Fruit fly (Drosophila melanogaster) whole organism, embryonic: ENCODE data around the gene armi.

Source experiments
- Adf1 ChIP-seq: fragments of 200-800 bp; sonication (Bioruptor generic); IDR thresholded peaks from 2 replicates; pipeline ENCODE4 v1.3.6; 2022; ENCODE audit warnings: missing biosample characterization, missing genetic modification characterization
- Atf3 ChIP-seq: fragments of 200-800 bp; sonication (Bioruptor generic); optimal IDR thresholded peaks from 3 replicates; lab custom pipeline; 2016; ENCODE audit warnings: missing biosample characterization, missing genetic modification characterization
- CG10431 ChIP-seq: fragments of 200-800 bp; sonication (Bioruptor generic); optimal IDR thresholded peaks from 3 replicates; lab custom pipeline; 2018; ENCODE audit warnings: missing biosample characterization, mild to moderate bottlenecking, missing genetic modification characterization
- CG10462 ChIP-seq: fragments of 200-800 bp; sonication (Bioruptor generic); optimal IDR thresholded peaks from 2 replicates; lab custom pipeline; 2016; ENCODE audit warnings: missing biosample characterization, missing genetic modification characterization
- CG10979 ChIP-seq: fragments of 200-800 bp; sonication (Bioruptor generic); optimal IDR thresholded peaks from 2 replicates; lab custom pipeline; 2018; ENCODE audit warnings: missing biosample characterization, mild to moderate bottlenecking, missing genetic modification characterization, moderate library complexity
- CG11398 ChIP-seq: fragments of 200-800 bp; sonication (Bioruptor generic); optimal IDR thresholded peaks from 2 replicates; lab custom pipeline; 2016; ENCODE audit warnings: missing biosample characterization, missing genetic modification characterization
- CG11456 ChIP-seq: fragments of 200-800 bp; sonication (Bioruptor generic); IDR thresholded peaks from 3 replicates; pipeline ENCODE4 v1.3.6; 2022; ENCODE audit warnings: missing biosample characterization, missing genetic modification characterization
- CG13894 ChIP-seq: fragments of 200-800 bp; sonication (Bioruptor generic); optimal IDR thresholded peaks from 3 replicates; lab custom pipeline; 2018; ENCODE audit warnings: missing biosample characterization, mild to moderate bottlenecking, missing genetic modification characterization, moderate library complexity
- CG14014 ChIP-seq: fragments of 200-800 bp; sonication (Bioruptor generic); IDR thresholded peaks from 2 replicates; pipeline ENCODE4 v1.3.6; 2022; ENCODE audit warnings: missing biosample characterization, missing genetic modification characterization
- CG17802 ChIP-seq: fragments of 200-800 bp; sonication (Bioruptor generic); optimal IDR thresholded peaks from 2 replicates; lab custom pipeline; 2018; ENCODE audit warnings: missing biosample characterization, mild to moderate bottlenecking, missing genetic modification characterization, moderate library complexity
- CG2129 ChIP-seq: fragments of 200-800 bp; sonication (Bioruptor generic); IDR thresholded peaks from 2 replicates; pipeline ENCODE4 v1.3.6; 2022; ENCODE audit warnings: missing biosample characterization, missing genetic modification characterization; ENCODE audit not compliant: partially characterized antibody
- CG3163 ChIP-seq: fragments of 200-800 bp; sonication (Bioruptor generic); optimal IDR thresholded peaks from 3 replicates; lab custom pipeline; 2016; ENCODE audit warnings: missing biosample characterization, missing genetic modification characterization
- CG33213 ChIP-seq: fragments of 200-800 bp; sonication (Bioruptor generic); optimal IDR thresholded peaks from 3 replicates; lab custom pipeline; 2016; ENCODE audit warnings: missing biosample characterization, missing genetic modification characterization
- CG5953 ChIP-seq: fragments of 200-800 bp; sonication (Bioruptor generic); IDR thresholded peaks from 2 replicates; pipeline ENCODE4 v1.3.6; 2022; ENCODE audit warnings: missing biosample characterization, missing genetic modification characterization
- CG7556 ChIP-seq: fragments of 200-800 bp; sonication (Bioruptor generic); optimal IDR thresholded peaks from 2 replicates; lab custom pipeline; 2017; ENCODE audit warnings: missing biosample characterization, mild to moderate bottlenecking, missing genetic modification characterization
- CG8765 ChIP-seq: fragments of 200-800 bp; sonication (Bioruptor generic); IDR thresholded peaks from 2 replicates; pipeline ENCODE4 v1.3.6; 2022; ENCODE audit warnings: missing biosample characterization, missing genetic modification characterization
- CG9215 ChIP-seq: fragments of 200-800 bp; sonication (Bioruptor generic); IDR thresholded peaks from 2 replicates; pipeline ENCODE4 v1.3.6; 2022; ENCODE audit warnings: missing biosample characterization, missing genetic modification characterization
- CG9876 ChIP-seq: fragments of 200-800 bp; sonication (Bioruptor generic); optimal IDR thresholded peaks from 2 replicates; lab custom pipeline; 2016; ENCODE audit warnings: missing biosample characterization, missing genetic modification characterization
- Deaf1 ChIP-seq: fragments of 200-800 bp; optimal IDR thresholded peaks from 3 replicates; lab custom pipeline; 2019; ENCODE audit warnings: missing biosample characterization, mild to moderate bottlenecking, missing genetic modification characterization, moderate library complexity
- Ets97D ChIP-seq: fragments of 200-800 bp; sonication (Bioruptor generic); optimal IDR thresholded peaks from 3 replicates; lab custom pipeline; 2016; ENCODE audit warnings: missing biosample characterization, missing genetic modification characterization
- HLH3B ChIP-seq: fragments of 200-800 bp; sonication (Bioruptor generic); IDR thresholded peaks from 2 replicates; pipeline ENCODE4 v1.3.6; 2022; ENCODE audit warnings: missing biosample characterization, missing genetic modification characterization
- HmgZ ChIP-seq: fragments of 200-800 bp; sonication (Bioruptor generic); optimal IDR thresholded peaks from 2 replicates; lab custom pipeline; 2018; ENCODE audit warnings: missing biosample characterization, mild to moderate bottlenecking, missing genetic modification characterization
- Hmx ChIP-seq: fragments of 200-800 bp; sonication (Bioruptor generic); optimal IDR thresholded peaks from 2 replicates; lab custom pipeline; 2016; ENCODE audit warnings: missing biosample characterization, missing genetic modification characterization
- Hr3 ChIP-seq: fragments of 200-800 bp; sonication (Bioruptor generic); optimal IDR thresholded peaks from 3 replicates; lab custom pipeline; 2016; ENCODE audit warnings: missing biosample characterization, missing genetic modification characterization
- Nf-YB ChIP-seq: fragments of 200-800 bp; sonication (Bioruptor generic); optimal IDR thresholded peaks from 3 replicates; lab custom pipeline; 2019; ENCODE audit warnings: missing biosample characterization, mild to moderate bottlenecking, missing genetic modification characterization, moderate library complexity
- Rfx ChIP-seq: fragments of 200-800 bp; sonication (Bioruptor generic); IDR thresholded peaks from 2 replicates; pipeline ENCODE4 v1.3.6; 2022; ENCODE audit warnings: missing biosample characterization, missing genetic modification characterization
- Sox102F ChIP-seq: fragments of 200-800 bp; sonication (Bioruptor generic); optimal IDR thresholded peaks from 2 replicates; lab custom pipeline; 2018; ENCODE audit warnings: missing biosample characterization, mild to moderate bottlenecking, missing genetic modification characterization, moderate library complexity
- Xbp1 ChIP-seq: fragments of 200-800 bp; sonication (Bioruptor generic); optimal IDR thresholded peaks from 3 replicates; lab custom pipeline; 2016; ENCODE audit warnings: missing biosample characterization, mild to moderate bottlenecking, missing genetic modification characterization
- abd-A ChIP-seq: fragments of 200-800 bp; sonication (Bioruptor generic); optimal IDR thresholded peaks from 3 replicates; lab custom pipeline; 2019; ENCODE audit warnings: missing biosample characterization, mild to moderate bottlenecking, missing genetic modification characterization, moderate library complexity
- aop ChIP-seq: fragments of 200-800 bp; sonication (Bioruptor generic); IDR thresholded peaks from 2 replicates; pipeline ENCODE4 v1.3.6; 2022; ENCODE audit warnings: missing biosample characterization, missing genetic modification characterization
- ash1 ChIP-seq: fragments of 200-800 bp; sonication (Bioruptor generic); optimal IDR thresholded peaks from 2 replicates; lab custom pipeline; 2018; ENCODE audit warnings: missing biosample characterization, mild to moderate bottlenecking, missing genetic modification characterization
- cg ChIP-seq: fragments of 200-800 bp; sonication (Bioruptor generic); optimal IDR thresholded peaks from 3 replicates; lab custom pipeline; 2019; ENCODE audit warnings: missing biosample characterization, mild to moderate bottlenecking, missing genetic modification characterization, moderate library complexity
- chinmo ChIP-seq: fragments of 200-800 bp; sonication (Bioruptor generic); IDR thresholded peaks from 4 replicates; pipeline ENCODE4 v1.3.6; 2022; ENCODE audit warnings: missing biosample characterization, missing genetic modification characterization; ENCODE audit not compliant: partially characterized antibody
- chm ChIP-seq: fragments of 200-800 bp; sonication (Bioruptor generic); IDR thresholded peaks from 2 replicates; pipeline ENCODE4 v1.3.6; 2022; ENCODE audit warnings: missing biosample characterization, missing genetic modification characterization
- dm ChIP-seq: fragments of 200-800 bp; sonication (Bioruptor generic); optimal IDR thresholded peaks from 3 replicates; lab custom pipeline; 2016; ENCODE audit warnings: missing biosample characterization, missing genetic modification characterization
- eve ChIP-seq, 2 experiments: fragments of >200 bp; optimal IDR thresholded peaks; 2 replicates each; lab custom pipeline; 2017; ENCODE audit warnings: missing biosample characterization in 2 of 2, missing genetic modification characterization in 2 of 2
- fru ChIP-seq: fragments of >200 bp; optimal IDR thresholded peaks from 2 replicates; lab custom pipeline; 2017
- gcm2 ChIP-seq: fragments of 200-800 bp; sonication (Bioruptor generic); optimal IDR thresholded peaks from 2 replicates; lab custom pipeline; 2016; ENCODE audit warnings: missing biosample characterization, missing genetic modification characterization
- grau ChIP-seq: fragments of 200-800 bp; optimal IDR thresholded peaks from 3 replicates; lab custom pipeline; 2019; ENCODE audit warnings: missing biosample characterization, mild to moderate bottlenecking, missing genetic modification characterization, moderate library complexity
- hbn ChIP-seq: fragments of 200-800 bp; sonication (Bioruptor generic); IDR thresholded peaks from 2 replicates; pipeline ENCODE4 v1.3.6; 2022; ENCODE audit warnings: missing biosample characterization, missing genetic modification characterization; ENCODE audit not compliant: partially characterized antibody
- ind ChIP-seq: fragments of 200-800 bp; sonication (Bioruptor generic); optimal IDR thresholded peaks from 3 replicates; lab custom pipeline; 2016; ENCODE audit warnings: missing biosample characterization, missing genetic modification characterization
- lbe ChIP-seq: fragments of 200-800 bp; sonication (Bioruptor generic); optimal IDR thresholded peaks from 2 replicates; lab custom pipeline; 2016; ENCODE audit warnings: missing biosample characterization, mild to moderate bottlenecking, missing genetic modification characterization
- lilli ChIP-seq: fragments of 200-800 bp; sonication (Bioruptor generic); optimal IDR thresholded peaks from 3 replicates; lab custom pipeline; 2016; ENCODE audit warnings: missing biosample characterization, missing genetic modification characterization
- maf-S ChIP-seq: fragments of 200-800 bp; sonication (Bioruptor generic); optimal IDR thresholded peaks from 2 replicates; lab custom pipeline; 2016; ENCODE audit warnings: missing biosample characterization, missing genetic modification characterization
- pfk ChIP-seq: fragments of 200-800 bp; sonication (Bioruptor generic); optimal IDR thresholded peaks from 2 replicates; lab custom pipeline; 2018; ENCODE audit warnings: missing biosample characterization, mild to moderate bottlenecking, missing genetic modification characterization, moderate library complexity
- phol ChIP-seq: fragments of 200-800 bp; sonication (Bioruptor generic); optimal IDR thresholded peaks from 3 replicates; lab custom pipeline; 2018; ENCODE audit warnings: missing biosample characterization, mild to moderate bottlenecking, missing genetic modification characterization, moderate library complexity
- pzg ChIP-seq: fragments of 200-800 bp; sonication (Bioruptor generic); optimal IDR thresholded peaks from 3 replicates; lab custom pipeline; 2018; ENCODE audit warnings: missing biosample characterization, mild to moderate bottlenecking, missing genetic modification characterization, moderate library complexity
- rib ChIP-seq: fragments of 200-800 bp; sonication (Bioruptor generic); IDR thresholded peaks from 2 replicates; pipeline ENCODE4 v1.3.6; 2022; ENCODE audit warnings: missing biosample characterization, missing genetic modification characterization
- slbo ChIP-seq: fragments of 200-800 bp; sonication (Bioruptor generic); IDR thresholded peaks from 2 replicates; pipeline ENCODE4 v1.3.6; 2022; ENCODE audit warnings: missing biosample characterization, missing genetic modification characterization
- sqz ChIP-seq: fragments of 200-800 bp; sonication (Bioruptor generic); optimal IDR thresholded peaks from 3 replicates; lab custom pipeline; 2018; ENCODE audit warnings: missing biosample characterization, mild to moderate bottlenecking, missing genetic modification characterization
- sug ChIP-seq: fragments of 200-800 bp; optimal IDR thresholded peaks from 2 replicates; lab custom pipeline; 2019; ENCODE audit warnings: missing biosample characterization, mild to moderate bottlenecking, missing genetic modification characterization, moderate library complexity
- tio ChIP-seq: fragments of 200-800 bp; sonication (Bioruptor generic); optimal IDR thresholded peaks from 2 replicates; lab custom pipeline; 2017; ENCODE audit warnings: missing biosample characterization, missing genetic modification characterization, inconsistent platforms
- unpg ChIP-seq: fragments of 200-800 bp; sonication (Bioruptor generic); optimal IDR thresholded peaks from 3 replicates; lab custom pipeline; 2018; ENCODE audit warnings: missing biosample characterization, mild to moderate bottlenecking, missing genetic modification characterization, moderate library complexity

The armi gene

DNA sequence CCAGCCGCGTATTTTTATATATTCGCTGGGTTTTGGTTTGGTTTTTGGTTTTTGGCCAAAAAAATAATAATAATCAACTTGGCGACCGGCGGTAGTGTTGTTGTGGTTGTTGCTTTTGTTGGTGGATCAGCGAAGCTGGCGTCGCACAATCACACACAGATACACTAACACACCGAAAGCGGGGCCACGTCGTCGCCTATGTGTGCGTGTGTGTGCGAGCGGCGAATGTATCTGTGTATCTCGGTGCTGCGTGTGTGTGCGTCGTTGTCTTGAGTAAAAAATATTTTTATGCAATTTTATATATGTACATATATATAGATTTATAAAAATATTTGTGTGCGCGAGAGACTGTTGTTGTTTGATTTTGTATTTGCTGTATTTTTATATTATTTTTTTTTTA, 44.0 kb upstream of the armi start (continued):
- TF ChIP-seq Hmx (GFP tag; lab: Kevin White, UChicago): no peak
- TF ChIP-seq Atf3 (GFP tag; lab: Kevin White, UChicago): no peak
- no peak for TF ChIP-seq CG3163
- no peak for TF ChIP-seq sqz (GFP tag; lab: Kevin White, UChicago)
- no peak for TF ChIP-seq dm (GFP tag; lab: Kevin White, UChicago)
- peak; percentile 11 for TF ChIP-seq unpg (GFP tag; lab: Kevin White, UChicago)
- TF ChIP-seq pzg (GFP tag; lab: Kevin White, UChicago): no peak
- no peak for TF ChIP-seq Rfx
- no peak for TF ChIP-seq lilli (GFP tag; lab: Kevin White, UChicago)
- peak; percentile 52 for TF ChIP-seq Xbp1 (GFP tag; lab: Kevin White, UChicago)
- TF ChIP-seq CG33213 (GFP tag; lab: Kevin White, UChicago): no peak
- TF ChIP-seq sug (tag; lab: Kevin White, UChicago): peak; percentile 47
- TF ChIP-seq pfk (GFP tag; lab: Kevin White, UChicago): no peak
- peak in 1 of 2 experiments; percentile 1 for TF ChIP-seq eve (GFP tag; optimal IDR thresholded peaks at IDR 0.05; lab: Kevin White, UChicago)
- TF ChIP-seq ash1 (GFP tag; lab: Kevin White, UChicago): peak; percentile 57
- no peak for TF ChIP-seq grau (tag; lab: Kevin White, UChicago)
- no peak for TF ChIP-seq CG10431 (GFP tag; lab: Kevin White, UChicago)
- no peak for TF ChIP-seq Hr3
- no peak for TF ChIP-seq CG9876
- peak; percentile 90; the same call in 3 of the 4 replicates for TF ChIP-seq chinmo (GFP tag; lab: Robert Waterston, UW)
- TF ChIP-seq CG5953: no peak
- no peak for TF ChIP-seq CG2129 (GFP tag; lab: Robert Waterston, UW)
- TF ChIP-seq lbe (GFP tag; lab: Kevin White, UChicago): peak; percentile 31
- TF ChIP-seq rib (GFP tag; lab: Robert Waterston, UW): peak; percentile 35; the same call in 1 of the 2 replicates
- TF ChIP-seq CG11398 (GFP tag; lab: Kevin White, UChicago): no peak
- no peak for TF ChIP-seq phol (tag; lab: Kevin White, UChicago)
- no peak for TF ChIP-seq CG9215 (GFP tag; lab: Robert Waterston, UW)
- TF ChIP-seq cg (GFP tag; lab: Kevin White, UChicago): peak; percentile 93
- TF ChIP-seq ind (GFP tag; lab: Kevin White, UChicago): no peak
- no peak for TF ChIP-seq aop (GFP tag; lab: Robert Waterston, UW)
- no peak for TF ChIP-seq Ets97D (GFP tag; lab: Kevin White, UChicago)
- TF ChIP-seq CG8765 (GFP tag; lab: Robert Waterston, UW): no peak
- no peak for TF ChIP-seq CG7556 (GFP tag; lab: Kevin White, UChicago)
- TF ChIP-seq CG11456 (GFP tag; lab: Robert Waterston, UW): no peak
- TF ChIP-seq hbn (GFP tag; lab: Robert Waterston, UW): no peak
- peak; percentile 94 for TF ChIP-seq Adf1 (GFP tag; lab: Robert Waterston, UW)
- TF ChIP-seq gcm2 (GFP tag; lab: Kevin White, UChicago): no peak
- no peak for TF ChIP-seq CG14014 (GFP tag; lab: Robert Waterston, UW)
- peak; percentile 26 for TF ChIP-seq HmgZ (tag; lab: Kevin White, UChicago)
- TF ChIP-seq abd-A (tag; lab: Kevin White, UChicago): peak; percentile 36
- no peak for TF ChIP-seq maf-S (GFP tag; lab: Kevin White, UChicago)
- no peak for TF ChIP-seq CG10462 (GFP tag; lab: Kevin White, UChicago)
- no peak for TF ChIP-seq CG17802 (tag; lab: Kevin White, UChicago)
- no peak for TF ChIP-seq tio (GFP tag; lab: Kevin White, UChicago)
- TF ChIP-seq fru (lab: Kevin White, UChicago): no peak
- TF ChIP-seq HLH3B (GFP tag; lab: Robert Waterston, UW): no peak
- peak; percentile 51 for TF ChIP-seq CG13894 (tag; lab: Kevin White, UChicago)
- no peak for TF ChIP-seq Sox102F
- no peak for TF ChIP-seq slbo (GFP tag; lab: Robert Waterston, UW)
- TF ChIP-seq Nf-YB (GFP tag; lab: Kevin White, UChicago): no peak
- peak; percentile 24 for TF ChIP-seq Deaf1 (tag; lab: Kevin White, UChicago)
- TF ChIP-seq chm (GFP tag; lab: Robert Waterston, UW): no peak
- no peak for TF ChIP-seq CG10979
